Worm (Caenorhabditis elegans) whole organism, L4 larva: Measurements from ENCODE around the gene nlp-31.

Source experiments
- D1046.2 ChIP-seq: fragments of 200-800 bp; sonication (Bioruptor generic); IDR thresholded peaks from 2 replicates; pipeline ENCODE4 v1.3.6; 2022; ENCODE audit warnings: missing genetic modification characterization, missing compliant biosample characterization
- T20F7.1 ChIP-seq: fragments of 200-800 bp; sonication (Bioruptor generic); optimal IDR thresholded peaks from 2 replicates; lab custom pipeline; 2018; ENCODE audit warnings: mild to moderate bottlenecking, missing genetic modification characterization, missing compliant biosample characterization
- T26A8.4 ChIP-seq: fragments of 200-800 bp; sonication (Bioruptor generic); IDR thresholded peaks from 2 replicates; pipeline ENCODE4 v1.3.6; 2022; ENCODE audit warnings: missing genetic modification characterization, missing compliant biosample characterization
- ZK546.5 ChIP-seq, 2 experiments: sonication (generic microtip); optimal IDR thresholded peaks; 2 replicates each; lab custom pipeline; 2017; ENCODE audit warnings: missing biosample characterization in 2 of 2, missing genetic modification characterization in 2 of 2
- ama-1 ChIP-seq: fragments of 150-350 bp; optimal IDR thresholded peaks from 2 replicates; lab custom pipeline; 2014; ENCODE audit warnings: inconsistent platforms, mixed read lengths
- arid-1 ChIP-seq: fragments of 200-800 bp; sonication (Bioruptor generic); conservative IDR thresholded peaks from 2 replicates; pipeline ENCODE4 v1.3.6; 2022; ENCODE audit warnings: missing genetic modification reagents, missing genetic modification characterization, missing compliant biosample characterization
- attf-4 ChIP-seq: sonication (generic microtip); optimal IDR thresholded peaks from 3 replicates; lab custom pipeline; 2017; ENCODE audit warnings: missing biosample characterization, missing genetic modification characterization
- ceh-62 ChIP-seq: sonication (generic microtip); optimal IDR thresholded peaks from 2 replicates; lab custom pipeline; 2017; ENCODE audit warnings: missing biosample characterization, missing genetic modification characterization
- ctbp-1 ChIP-seq: fragments of 200-800 bp; sonication (Bioruptor generic); IDR thresholded peaks from 2 replicates; pipeline ENCODE4 v1.3.6; 2022; ENCODE audit warnings: missing genetic modification reagents, missing genetic modification characterization, missing compliant biosample characterization
- daf-16 ChIP-seq, 3 experiments: sonication (generic microtip); optimal IDR thresholded peaks; 2 replicates each; lab custom pipeline; 2016 to 2017; ENCODE audit warnings: missing genetic modification characterization in 3 of 3, missing genetic modification reagents in 3 of 3, mild to moderate bottlenecking in 2 of 3, missing compliant biosample characterization in 2 of 3, missing biosample characterization in 1 of 3, moderate library complexity in 1 of 3
- daf-19 ChIP-seq: fragments of 200-800 bp; sonication (Bioruptor generic); conservative IDR thresholded peaks from 2 replicates; pipeline ENCODE4 v1.3.6; 2022; ENCODE audit warnings: missing genetic modification characterization, missing compliant biosample characterization
- dmd-6 ChIP-seq: fragments of 200-800 bp; sonication (Bioruptor generic); IDR thresholded peaks from 2 replicates; pipeline ENCODE4 v1.3.6; 2022; ENCODE audit warnings: missing genetic modification reagents, missing genetic modification characterization, missing compliant biosample characterization
- hlh-30 ChIP-seq: sonication (generic microtip); optimal IDR thresholded peaks from 2 replicates; lab custom pipeline; 2017; ENCODE audit warnings: antibody characterized with exemption, mild to moderate bottlenecking, missing genetic modification characterization, missing compliant biosample characterization; ENCODE audit not compliant: insufficient read depth
- jun-1 ChIP-seq: fragments of 150-350 bp; optimal IDR thresholded peaks from 2 replicates; lab custom pipeline; 2014; ENCODE audit warnings: missing biosample characterization, missing genetic modification reagents, missing genetic modification characterization
- lin-38 ChIP-seq: fragments of 200-800 bp; sonication (Bioruptor generic); IDR thresholded peaks from 2 replicates; pipeline ENCODE4 v1.3.6; 2022; ENCODE audit warnings: missing genetic modification reagents, missing genetic modification characterization, missing compliant biosample characterization
- lsy-2 ChIP-seq, 2 experiments: fragments of 150-350 bp in 1 of 2; sonication (generic microtip) in 1 of 2; optimal IDR thresholded peaks; 2 replicates each; lab custom pipeline; 2014 to 2017; ENCODE audit warnings: missing biosample characterization in 2 of 2, missing genetic modification characterization in 2 of 2
- mdl-1 ChIP-seq, 2 experiments: fragments of 150-350 bp in 1 of 2; sonication (generic microtip) in 1 of 2; optimal IDR thresholded peaks; 2 replicates each; lab custom pipeline; 2014 to 2017; ENCODE audit warnings: missing biosample characterization in 2 of 2, missing genetic modification characterization in 2 of 2
- mep-1 ChIP-seq: fragments of 150-350 bp; sonication (generic microtip); optimal IDR thresholded peaks from 3 replicates; lab custom pipeline; 2014; ENCODE audit warnings: missing biosample characterization, missing genetic modification characterization
- mxl-3 ChIP-seq: fragments of 200-800 bp; sonication (Bioruptor generic); optimal IDR thresholded peaks from 2 replicates; lab custom pipeline; 2018; ENCODE audit warnings: mild to moderate bottlenecking, missing genetic modification characterization, missing compliant biosample characterization
- nhr-237 ChIP-seq: sonication (generic microtip); optimal IDR thresholded peaks from 2 replicates; lab custom pipeline; 2017; ENCODE audit warnings: missing biosample characterization, missing genetic modification characterization
- nhr-28 ChIP-seq: fragments of 150-350 bp; optimal IDR thresholded peaks from 2 replicates; lab custom pipeline; 2014; ENCODE audit warnings: missing biosample characterization, missing genetic modification characterization
- nhr-41 ChIP-seq: fragments of 200-800 bp; sonication (Bioruptor generic); IDR thresholded peaks from 2 replicates; pipeline ENCODE4 v1.3.6; 2022; ENCODE audit warnings: missing genetic modification reagents, missing genetic modification characterization, missing compliant biosample characterization
- nhr-48 ChIP-seq: sonication (generic microtip); optimal IDR thresholded peaks from 2 replicates; lab custom pipeline; 2016; ENCODE audit warnings: mild to moderate bottlenecking, missing genetic modification characterization, missing compliant biosample characterization
- nhr-76 ChIP-seq: fragments of 150-350 bp; optimal IDR thresholded peaks from 2 replicates; lab custom pipeline; 2014; ENCODE audit warnings: missing biosample characterization, missing genetic modification characterization
- php-3 ChIP-seq: fragments of 200-800 bp; sonication (Bioruptor generic); IDR thresholded peaks from 2 replicates; pipeline ENCODE4 v1.3.6; 2022; ENCODE audit warnings: missing genetic modification reagents, missing genetic modification characterization, missing compliant biosample characterization
- pqm-1 ChIP-seq: sonication (generic microtip); optimal IDR thresholded peaks from 2 replicates; lab custom pipeline; 2017; ENCODE audit warnings: missing biosample characterization, missing genetic modification characterization
- rbr-2 ChIP-seq: sonication (generic microtip); optimal IDR thresholded peaks from 2 replicates; lab custom pipeline; 2016; ENCODE audit warnings: missing genotype, missing genetic modification characterization, missing compliant biosample characterization
- sdz-12 ChIP-seq: fragments of 200-800 bp; sonication (Bioruptor generic); optimal IDR thresholded peaks from 2 replicates; lab custom pipeline; 2018; ENCODE audit warnings: mild to moderate bottlenecking, missing genetic modification characterization, missing compliant biosample characterization
- unc-39 ChIP-seq: sonication (generic microtip); optimal IDR thresholded peaks from 2 replicates; lab custom pipeline; 2017; ENCODE audit warnings: missing biosample characterization, missing genetic modification characterization
- unc-62 ChIP-seq, 3 experiments: fragments of 150-350 bp in 1 of 3; sonication (generic microtip); optimal IDR thresholded peaks in 2 of 3; peaks in 1 of 3; 1 replicate in 1 of 3; 2 replicates in 2 of 3; lab custom pipeline; 2014 to 2017; ENCODE audit warnings: missing biosample characterization in 3 of 3, missing genetic modification characterization in 3 of 3, missing genetic modification reagents in 3 of 3, missing genotype in 1 of 3
- zfp-2 ChIP-seq: sonication (generic microtip); optimal IDR thresholded peaks from 2 replicates; lab custom pipeline; 2016; ENCODE audit warnings: mild to moderate bottlenecking, missing genetic modification characterization, missing compliant biosample characterization

The nlp-31 gene

DNA sequence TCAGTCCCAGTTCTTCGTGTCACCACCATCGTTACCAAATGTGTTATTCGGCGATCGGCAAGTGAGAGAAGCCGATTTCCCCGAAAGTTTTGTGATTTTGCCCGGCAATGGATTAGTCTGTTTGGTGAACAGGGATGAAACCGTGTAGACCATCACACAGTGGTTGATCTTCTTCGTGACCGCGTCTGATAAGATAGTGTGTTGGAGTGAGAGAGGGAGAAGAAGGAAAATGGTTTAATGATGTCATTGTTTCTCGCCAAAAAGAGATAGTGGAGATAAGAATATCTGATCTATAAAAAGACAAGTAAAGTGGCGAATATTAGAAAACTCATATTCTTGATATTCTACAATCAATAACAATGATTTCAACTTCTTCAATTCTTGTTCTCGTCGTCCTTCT lies at the start of gene nlp-31 (continued):
- TF ChIP-seq ama-1 (lab: Kevin White, UChicago): no peak

- TF ChIP-seq ctbp-1 (GFP tag; lab: Robert Waterston, UW) (no peak), mep-1 (tag; lab: Kevin White, UChicago) (no peak), attf-4 (tag; lab: Kevin White, UChicago) (no peak), daf-19 (GFP tag; lab: Robert Waterston, UW) (no peak), mdl-1 (tag; optimal IDR thresholded peaks at IDR 0.05; lab: Kevin White, UChicago) (no peak)
Observed at ce11 chrV:3931326-3931725, 48.5 kb upstream of the nlp-31 start, which contains the start of gene srx-63. Gene srx-63 (plus strand): TSS chrV:3931626.

ce11 chrV:3935892-3936478 lies 43.9 kb upstream of the nlp-31 start, which contains the start of gene cyp-35A5:
Gene cyp-35A5 (plus strand): TSS chrV:3936326.
- no peak for TF ChIP-seq ceh-62 (tag; lab: Kevin White, UChicago)
- peak; percentile 7 for TF ChIP-seq pqm-1 (tag; lab: Kevin White, UChicago)
- TF ChIP-seq T26A8.4 (GFP tag; lab: Robert Waterston, UW): no peak
- TF ChIP-seq nhr-41 (GFP tag; lab: Robert Waterston, UW): no peak
- TF ChIP-seq rbr-2 (tag; lab: Kevin White, UChicago): no peak
- 0 out of 2 replicates have a peak, but pooled peaks have one; percentile 34 for TF ChIP-seq dmd-6 (GFP tag; lab: Robert Waterston, UW)
- TF ChIP-seq nhr-28: peak; percentile 86
- no peak for TF ChIP-seq mxl-3 (GFP tag; lab: Kevin White, UChicago)
- no peak for TF ChIP-seq D1046.2 (GFP tag; lab: Robert Waterston, UW)
- TF ChIP-seq zfp-2 (tag; lab: Kevin White, UChicago): no peak
- no peak for TF ChIP-seq nhr-76
- TF ChIP-seq lin-38 (GFP tag; lab: Robert Waterston, UW): no peak
- TF ChIP-seq arid-1: no peak
- no peak for TF ChIP-seq nhr-237 (tag; lab: Kevin White, UChicago)
- no peak for TF ChIP-seq hlh-30 (tag; lab: Kevin White, UChicago)
- TF ChIP-seq ZK546.5 (tag; optimal IDR thresholded peaks at IDR 0.05; lab: Kevin White, UChicago): no peak
- no peak for TF ChIP-seq lsy-2 (tag; optimal IDR thresholded peaks at IDR 0.05; lab: Kevin White, UChicago)
- no peak for TF ChIP-seq nhr-48 (tag; lab: Kevin White, UChicago)
- TF ChIP-seq sdz-12 (GFP tag; lab: Kevin White, UChicago): no peak
- no peak for TF ChIP-seq unc-62 (GFP tag; optimal IDR thresholded peaks at IDR 0.05 in 1 of 2; lab: Kevin White, UChicago)
- TF ChIP-seq unc-62 (tag; optimal IDR thresholded peaks at IDR 0.05; lab: Kevin White, UChicago): no peak
- TF ChIP-seq unc-39 (tag; lab: Kevin White, UChicago): no peak
- no peak for TF ChIP-seq jun-1 (tag; lab: Kevin White, UChicago)
- TF ChIP-seq, all 104 proteins: peak for 3

- peak; percentile 92 for TF ChIP-seq nhr-28
- no peak for TF ChIP-seq php-3 (GFP tag; lab: Robert Waterston, UW)
- no peak for TF ChIP-seq daf-16 (GFP tag; optimal IDR thresholded peaks at IDR 0.05; lab: Kevin White, UChicago)
- TF ChIP-seq daf-16 (tag; optimal IDR thresholded peaks at IDR 0.05; lab: Kevin White, UChicago): peak; percentile 68
Observed at ce11 chrV:3938789-3939188, 41.1 kb upstream of the nlp-31 start, which contains the start of gene cyp-35B1. Gene cyp-35B1 (plus strand): TSS chrV:3939032.

ce11 chrV:3941860-3942259 lies 38.0 kb upstream of the nlp-31 start, which contains the start of gene cyp-35B2:
Gene cyp-35B2 (plus strand): TSS chrV:3942160.
- TF ChIP-seq unc-62 (GFP tag; optimal IDR thresholded peaks at IDR 0.05 in 1 of 2; lab: Kevin White, UChicago): no peak
- no peak for TF ChIP-seq unc-62 (tag; optimal IDR thresholded peaks at IDR 0.05; lab: Kevin White, UChicago)
- peak; percentile 34 for TF ChIP-seq nhr-28
- TF ChIP-seq lsy-2 (tag; optimal IDR thresholded peaks at IDR 0.05; lab: Kevin White, UChicago): no peak
- no peak for TF ChIP-seq T20F7.1 (GFP tag; lab: Kevin White, UChicago)
